Worm (Caenorhabditis elegans) whole organism, mixed stage, embryonic: Measurements from ENCODE around the gene kap-1.

ENCODE experiments used
- M03D4.4 ChIP-seq: sonication (generic microtip); optimal IDR thresholded peaks from 2 replicates; lab custom pipeline; 2017; ENCODE audit warnings: mild to moderate bottlenecking, missing genetic modification characterization, missing compliant biosample characterization
- bed-3 ChIP-seq: fragments of 200-800 bp; sonication (Bioruptor generic); optimal IDR thresholded peaks from 3 replicates; lab custom pipeline; 2018; ENCODE audit warnings: mild to moderate bottlenecking, missing genetic modification characterization, moderate library complexity, missing compliant biosample characterization
- blmp-1 ChIP-seq: fragments of 150-350 bp; optimal IDR thresholded peaks from 2 replicates; lab custom pipeline; 2014; ENCODE audit warnings: missing biosample characterization, missing genetic modification characterization
- ceh-39 ChIP-seq: fragments of 150-350 bp; optimal IDR thresholded peaks from 2 replicates; lab custom pipeline; 2014; ENCODE audit warnings: missing biosample characterization, missing genetic modification characterization
- ceh-43 ChIP-seq: fragments of 200-800 bp; sonication (Bioruptor generic); optimal IDR thresholded peaks from 2 replicates; lab custom pipeline; 2018; ENCODE audit warnings: mild to moderate bottlenecking, missing genetic modification characterization, moderate library complexity, missing compliant biosample characterization
- ceh-83 ChIP-seq: fragments of 200-800 bp; sonication (Bioruptor generic); optimal IDR thresholded peaks from 2 replicates; lab custom pipeline; 2018; ENCODE audit warnings: mild to moderate bottlenecking, missing genetic modification characterization, missing compliant biosample characterization
- ces-1 ChIP-seq: fragments of 150-350 bp; optimal IDR thresholded peaks from 2 replicates; lab custom pipeline; 2014; ENCODE audit warnings: missing biosample characterization, missing genetic modification reagents, missing genetic modification characterization
- cnd-1 ChIP-seq: fragments of 200-800 bp; sonication (Bioruptor generic); optimal IDR thresholded peaks from 2 replicates; lab custom pipeline; 2018; ENCODE audit warnings: mild to moderate bottlenecking, missing genetic modification characterization, missing compliant biosample characterization
- elt-1 ChIP-seq: sonication (generic microtip); optimal IDR thresholded peaks from 2 replicates; lab custom pipeline; 2017; ENCODE audit warnings: missing genetic modification characterization, mild to moderate bottlenecking, missing compliant biosample characterization, antibody characterized with exemption, moderate library complexity, borderline replicate concordance; ENCODE audit not compliant: insufficient read depth
- elt-3 ChIP-seq: fragments of 150-350 bp; optimal IDR thresholded peaks from 2 replicates; lab custom pipeline; 2014; ENCODE audit warnings: missing biosample characterization, missing genetic modification characterization
- flh-1 ChIP-seq: fragments of 200-800 bp; sonication (Bioruptor generic); optimal IDR thresholded peaks from 2 replicates; lab custom pipeline; 2018; ENCODE audit warnings: mild to moderate bottlenecking, missing genetic modification characterization, moderate library complexity, missing compliant biosample characterization
- ham-2 ChIP-seq: fragments of 200-800 bp; sonication (Bioruptor generic); optimal IDR thresholded peaks from 2 replicates; lab custom pipeline; 2018; ENCODE audit warnings: mild to moderate bottlenecking, missing genetic modification characterization, missing compliant biosample characterization
- hlh-1 ChIP-seq: fragments of 150-350 bp; optimal IDR thresholded peaks from 2 replicates; lab custom pipeline; 2014; ENCODE audit warnings: missing biosample characterization, missing genetic modification reagents, missing genetic modification characterization
- lin-13 ChIP-seq: fragments of 150-350 bp; optimal IDR thresholded peaks from 2 replicates; lab custom pipeline; 2014; ENCODE audit warnings: missing biosample characterization, missing genetic modification characterization
- lin-32 ChIP-seq: fragments of 200-800 bp; sonication (Bioruptor generic); optimal IDR thresholded peaks from 2 replicates; lab custom pipeline; 2018; ENCODE audit warnings: mild to moderate bottlenecking, missing genetic modification characterization, missing compliant biosample characterization
- lsy-2 ChIP-seq: fragments of 150-350 bp; optimal IDR thresholded peaks from 2 replicates; lab custom pipeline; 2014; ENCODE audit warnings: missing biosample characterization, missing genetic modification characterization
- mab-5 ChIP-seq: fragments of 150-350 bp; optimal IDR thresholded peaks from 2 replicates; lab custom pipeline; 2014; ENCODE audit warnings: missing biosample characterization, missing genetic modification characterization
- mep-1 ChIP-seq: fragments of 150-350 bp; optimal IDR thresholded peaks from 2 replicates; lab custom pipeline; 2017; ENCODE audit warnings: missing biosample characterization, missing genetic modification reagents, missing genetic modification characterization, inconsistent platforms
- mls-2 ChIP-seq: sonication (generic microtip); optimal IDR thresholded peaks from 2 replicates; lab custom pipeline; 2016; ENCODE audit warnings: mild to moderate bottlenecking, missing genetic modification characterization, moderate library complexity, missing compliant biosample characterization
- nhr-12 ChIP-seq: fragments of 150-350 bp; optimal IDR thresholded peaks from 2 replicates; lab custom pipeline; 2014; ENCODE audit warnings: missing biosample characterization, missing genetic modification characterization
- nhr-2 ChIP-seq: fragments of 150-350 bp; optimal IDR thresholded peaks from 2 replicates; lab custom pipeline; 2014; ENCODE audit warnings: missing biosample characterization, missing genetic modification characterization
- nhr-237 ChIP-seq: fragments of 150-350 bp; optimal IDR thresholded peaks from 2 replicates; lab custom pipeline; 2014; ENCODE audit warnings: missing biosample characterization, missing genetic modification characterization
- nhr-28 ChIP-seq: fragments of 150-350 bp; optimal IDR thresholded peaks from 2 replicates; lab custom pipeline; 2014; ENCODE audit warnings: missing biosample characterization, missing genetic modification characterization
- nhr-76 ChIP-seq: sonication (generic microtip); optimal IDR thresholded peaks from 2 replicates; lab custom pipeline; 2017; ENCODE audit warnings: missing biosample characterization, missing genetic modification characterization
- pha-4 ChIP-seq: fragments of 150-350 bp; optimal IDR thresholded peaks from 2 replicates; lab custom pipeline; 2018; ENCODE audit warnings: missing biosample characterization, missing genetic modification reagents, missing genetic modification characterization
- sem-2 ChIP-seq: fragments of 200-800 bp; sonication (Bioruptor generic); optimal IDR thresholded peaks from 2 replicates; lab custom pipeline; 2018; ENCODE audit warnings: mild to moderate bottlenecking, missing genetic modification characterization, missing compliant biosample characterization
- snpc-4 ChIP-seq: fragments of 150-350 bp; optimal IDR thresholded peaks from 2 replicates; lab custom pipeline; 2014; ENCODE audit warnings: missing biosample characterization, missing genetic modification characterization
- sptf-1 ChIP-seq: sonication (generic microtip); optimal IDR thresholded peaks from 2 replicates; lab custom pipeline; 2017; ENCODE audit warnings: mild to moderate bottlenecking, missing genetic modification characterization, moderate library complexity, missing compliant biosample characterization
- unc-120 ChIP-seq: sonication (generic microtip); optimal IDR thresholded peaks from 2 replicates; lab custom pipeline; 2017; ENCODE audit warnings: missing genetic modification characterization, missing compliant biosample characterization; ENCODE audit not compliant: poor library complexity, severe bottlenecking
- unc-39 ChIP-seq: fragments of 150-350 bp; optimal IDR thresholded peaks from 2 replicates; lab custom pipeline; 2014; ENCODE audit warnings: missing biosample characterization, missing genetic modification characterization
- unc-62 ChIP-seq: fragments of 150-350 bp; optimal IDR thresholded peaks from 2 replicates; lab custom pipeline; 2014; ENCODE audit warnings: missing biosample characterization, missing genetic modification reagents, missing genetic modification characterization
- zip-8 ChIP-seq: fragments of 150-350 bp; optimal IDR thresholded peaks from 2 replicates; lab custom pipeline; 2014; ENCODE audit warnings: missing biosample characterization, missing genetic modification characterization
- ztf-11 ChIP-seq: fragments of 150-350 bp; optimal IDR thresholded peaks from 2 replicates; lab custom pipeline; 2014; ENCODE audit warnings: missing biosample characterization, missing genetic modification characterization

Gene kap-1

ce11 chrIII:7369394-7370024 is 30.9 kb downstream of the kap-1 start:
- TF ChIP-seq snpc-4 = no peak
- no peak for TF ChIP-seq lin-32 (GFP tag; lab: Kevin White, UChicago)
- no peak for TF ChIP-seq ztf-11 (tag; lab: Kevin White, UChicago)
- TF ChIP-seq mls-2 = no peak
- TF ChIP-seq ceh-83 (GFP tag; lab: Kevin White, UChicago) = no peak
- no peak for TF ChIP-seq zip-8 (tag; lab: Kevin White, UChicago)

- TF ChIP-seq ham-2 (GFP tag; lab: Kevin White, UChicago) (no peak), lin-32 (GFP tag; lab: Kevin White, UChicago) (no peak), ceh-39 (tag; lab: Kevin White, UChicago) (no peak), ztf-11 (tag; lab: Kevin White, UChicago) (no peak)
Measured at ce11 chrIII:7370569-7370968, 31.9 kb downstream of the kap-1 start.

DNA sequence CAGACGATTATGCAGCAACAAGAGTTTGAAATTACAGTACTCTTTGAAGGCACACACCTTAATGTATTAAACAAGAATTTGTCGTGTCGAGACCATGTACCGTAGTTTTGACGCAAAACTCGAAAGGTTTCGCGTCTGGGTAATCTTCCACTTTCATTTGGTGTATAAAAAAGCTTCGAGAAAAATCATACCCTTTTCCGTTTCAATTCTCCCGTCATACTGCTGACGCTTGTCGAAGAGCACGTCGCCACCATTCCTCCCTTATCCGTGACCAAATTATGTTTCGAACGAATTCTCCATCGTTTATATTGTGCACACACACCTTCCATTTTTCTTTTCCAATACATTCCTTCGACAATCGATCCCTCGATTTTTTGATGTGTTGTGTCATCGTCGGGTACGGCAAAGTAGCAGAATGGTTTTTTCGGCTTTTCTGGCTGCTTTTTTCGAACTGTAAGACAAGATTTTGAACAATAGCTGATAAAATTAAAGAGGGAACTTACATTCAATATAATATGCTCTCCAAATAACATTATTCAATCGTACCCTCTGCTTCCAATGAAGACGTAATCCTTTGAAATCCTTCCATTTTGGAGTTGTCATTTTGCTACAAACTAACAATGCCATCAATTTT is 35.3 kb downstream of the kap-1 start:
- TF ChIP-seq pha-4 (tag; lab: Kevin White, UChicago) (no peak), ham-2 (GFP tag; lab: Kevin White, UChicago) (no peak), zip-8 (tag; lab: Kevin White, UChicago) (no peak), sem-2 (GFP tag; lab: Kevin White, UChicago) (no peak), mab-5 (no peak)

DNA sequence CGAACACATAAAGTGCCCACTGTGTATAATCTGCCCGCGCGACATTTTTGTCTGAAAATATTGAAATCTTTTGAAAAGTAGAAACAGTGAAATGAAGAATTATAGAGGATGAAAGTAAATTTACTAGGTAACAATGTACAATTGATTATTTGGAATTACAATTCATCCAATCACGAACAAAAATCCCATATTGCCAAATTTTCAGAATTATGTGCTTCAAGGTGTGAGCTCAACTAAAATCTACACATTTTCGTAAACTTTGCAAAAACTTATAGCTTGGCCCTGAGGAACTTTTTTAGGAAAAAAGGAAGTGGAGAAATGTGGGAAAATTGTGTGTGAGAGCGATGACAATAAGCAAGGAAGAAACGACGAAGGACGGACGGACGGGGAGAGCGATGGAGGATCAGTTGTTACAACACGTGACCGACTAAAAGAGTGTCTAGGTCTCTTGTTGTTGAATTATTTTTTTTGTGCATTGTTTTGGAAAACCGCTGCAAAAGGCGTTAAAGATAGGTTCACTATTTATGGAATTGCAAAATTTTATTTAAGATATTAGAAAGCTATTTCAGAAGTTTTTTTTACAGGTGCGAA is 36.1 kb downstream of the kap-1 start, which contains the start of gene mml-1:
mml-1 (minus strand) TSS at position 51 of the 591 bp plus-strand sequence.
- TF ChIP-seq ztf-11 (tag; lab: Kevin White, UChicago) (no peak), elt-1 (tag; lab: Kevin White, UChicago) (no peak), hlh-1 (tag; lab: Kevin White, UChicago) (peak; percentile 46), unc-120 (tag; lab: Kevin White, UChicago) (peak; percentile 29), unc-62 (GFP tag; lab: Kevin White, UChicago) (no peak), lsy-2 (tag; lab: Kevin White, UChicago) (no peak), nhr-12 (tag; lab: Kevin White, UChicago) (no peak), nhr-237 (tag; lab: Kevin White, UChicago) (no peak)

ce11 chrIII:7375434-7375833 is 36.8 kb downstream of the kap-1 start:
- TF ChIP-seq elt-3 (tag; lab: Kevin White, UChicago) (peak; percentile 60), ham-2 (GFP tag; lab: Kevin White, UChicago) (no peak), ces-1 (no peak), ceh-43 (GFP tag; lab: Kevin White, UChicago) (no peak), hlh-1 (tag; lab: Kevin White, UChicago) (no peak), nhr-2 (tag; lab: Kevin White, UChicago) (no peak)

- TF ChIP-seq ceh-39 (tag; lab: Kevin White, UChicago) (no peak), nhr-76 (tag; lab: Kevin White, UChicago) (no peak), hlh-1 (tag; lab: Kevin White, UChicago) (peak; percentile 19), unc-39 (tag; lab: Kevin White, UChicago) (no peak), lin-13 (tag; lab: Kevin White, UChicago) (peak; percentile 15), ztf-11 (tag; lab: Kevin White, UChicago) (no peak), nhr-2 (tag; lab: Kevin White, UChicago) (peak; percentile 35), sptf-1 (tag; lab: Kevin White, UChicago) (peak; percentile 12), ces-1 (no peak), snpc-4 (no peak), ham-2 (GFP tag; lab: Kevin White, UChicago) (no peak), bed-3 (GFP tag; lab: Kevin White, UChicago) (no peak), nhr-28 (tag; lab: Kevin White, UChicago) (no peak), mep-1 (tag; lab: Kevin White, UChicago) (no peak), ceh-83 (GFP tag; lab: Kevin White, UChicago) (no peak), ceh-43 (GFP tag; lab: Kevin White, UChicago) (no peak), flh-1 (GFP tag; lab: Kevin White, UChicago) (no peak), elt-1 (tag; lab: Kevin White, UChicago) (no peak), mab-5 (no peak), pha-4 (tag; lab: Kevin White, UChicago) (peak; percentile 66), cnd-1 (tag; lab: Kevin White, UChicago) (no peak), lin-32 (GFP tag; lab: Kevin White, UChicago) (no peak), M03D4.4 (tag; lab: Kevin White, UChicago) (no peak), sem-2 (GFP tag; lab: Kevin White, UChicago) (no peak), blmp-1 (tag; lab: Kevin White, UChicago) (no peak), elt-3 (tag; lab: Kevin White, UChicago) (peak; percentile 47), lsy-2 (tag; lab: Kevin White, UChicago) (no peak), unc-120 (tag; lab: Kevin White, UChicago) (no peak), zip-8 (tag; lab: Kevin White, UChicago) (peak; percentile 78), nhr-237 (tag; lab: Kevin White, UChicago) (peak; percentile 56)
Measured at ce11 chrIII:7376143-7376802, 37.6 kb downstream of the kap-1 start.
